Worm (Caenorhabditis elegans): ENCODE data around the gene her-1.

her-1 gene

ce11 chrV:9729462-9730162, 32.8 kb downstream of the her-1 start, which contains the start of the genes aagr-3 and drap-1 (continued):
- no peak for TF ChIP-seq D1046.2 (GFP tag; IDR thresholded peaks at IDR 0.05)
- no peak for TF ChIP-seq cey-2 (tag; optimal IDR thresholded peaks at IDR 0.05; ENCODE audit: borderline replicate concordance, insufficient read depth)
- TF ChIP-seq ceh-20 (GFP tag; IDR thresholded peaks at IDR 0.05): no peak
- TF ChIP-seq pha-4 (GFP tag; IDR thresholded peaks at IDR 0.05): no peak
- TF ChIP-seq pha-4 (tag; optimal IDR thresholded peaks at IDR 0.05): peak; percentile 67
- TF ChIP-seq nhr-77 (tag; optimal IDR thresholded peaks at IDR 0.05): peak; percentile 66
- TF ChIP-seq ZK546.5 (tag; optimal IDR thresholded peaks at IDR 0.05): no peak
- no peak for TF ChIP-seq set-16 (GFP tag; IDR thresholded peaks at IDR 0.05)
- no peak for TF ChIP-seq ceh-28 (tag; optimal IDR thresholded peaks at IDR 0.05)
- no peak for TF ChIP-seq nhr-48 (tag; optimal IDR thresholded peaks at IDR 0.05)
- TF ChIP-seq dve-1 (tag; optimal IDR thresholded peaks at IDR 0.05; ENCODE audit: insufficient read depth): peak; percentile 65
- TF ChIP-seq nhr-237 (tag; optimal IDR thresholded peaks at IDR 0.05): no peak
- no peak for TF ChIP-seq F26F4.8 (GFP tag; conservative IDR thresholded peaks at IDR 0.05)
- TF ChIP-seq jun-1 (tag; optimal IDR thresholded peaks at IDR 0.05): no peak
- peak; percentile 4 for TF ChIP-seq fkh-10 (GFP tag; optimal IDR thresholded peaks at IDR 0.05)
- no peak for TF ChIP-seq ces-1 (GFP tag; optimal IDR thresholded peaks at IDR 0.05)
- no peak for TF ChIP-seq zip-2 (tag; optimal IDR thresholded peaks at IDR 0.05)
- TF ChIP-seq ztf-7 (tag; optimal IDR thresholded peaks at IDR 0.05): no peak
- TF ChIP-seq nhr-11 (tag; optimal IDR thresholded peaks at IDR 0.05): no peak
- no peak for TF ChIP-seq madf-9 (GFP tag; conservative IDR thresholded peaks at IDR 0.05)
- TF ChIP-seq F37D6.2 (tag; optimal IDR thresholded peaks at IDR 0.05): no peak
- no peak for TF ChIP-seq ceh-32 (tag; optimal IDR thresholded peaks at IDR 0.05; ENCODE audit: poor library complexity)
- peak; percentile 57 for TF ChIP-seq nhr-28 (tag; optimal IDR thresholded peaks at IDR 0.05)
- TF ChIP-seq attf-4 (tag; optimal IDR thresholded peaks at IDR 0.05): no peak
- TF ChIP-seq hmg-1.1 (GFP tag; IDR thresholded peaks at IDR 0.05): peak; percentile 39; the same call in 1 of the 2 replicates
- TF ChIP-seq duxl-1 (tag; optimal IDR thresholded peaks at IDR 0.05; ENCODE audit: poor library complexity): no peak
- no peak for TF ChIP-seq nhr-25 (tag; optimal IDR thresholded peaks at IDR 0.05; ENCODE audit: borderline replicate concordance, insufficient read depth)
- TF ChIP-seq pqm-1 (tag; optimal IDR thresholded peaks at IDR 0.05): peak; percentile 27
- TF ChIP-seq ZK337.2 (GFP tag; IDR thresholded peaks at IDR 0.05): no peak
- TF ChIP-seq F49E8.2 (tag; optimal IDR thresholded peaks at IDR 0.05; ENCODE audit: borderline replicate concordance): no peak
- TF ChIP-seq mdl-1 (tag; optimal IDR thresholded peaks at IDR 0.05): peak in 1 of 2 experiments; percentile 33
- no peak for TF ChIP-seq Y48G9A.11 (GFP tag; IDR thresholded peaks at IDR 0.05)
- TF ChIP-seq nhr-76 (tag; optimal IDR thresholded peaks at IDR 0.05): no peak
- TF ChIP-seq Y105C5A.15 (GFP tag; IDR thresholded peaks at IDR 0.05): no peak
- TF ChIP-seq ztf-11 (tag; optimal IDR thresholded peaks at IDR 0.05): no peak
- TF ChIP-seq egl-27 (tag; optimal IDR thresholded peaks at IDR 0.05): no peak
- TF ChIP-seq zfp-3 (GFP tag; conservative IDR thresholded peaks at IDR 0.05): no peak
- no peak for TF ChIP-seq zip-11 (GFP tag; IDR thresholded peaks at IDR 0.05)
- TF ChIP-seq lsy-2 (tag; optimal IDR thresholded peaks at IDR 0.05): peak in 1 of 2 experiments; percentile 89
- peak; percentile 78 for TF ChIP-seq lin-38 (GFP tag; IDR thresholded peaks at IDR 0.05)
- peak; percentile 10 for TF ChIP-seq nhr-102 (tag; optimal IDR thresholded peaks at IDR 0.05)
- no peak for TF ChIP-seq nhr-42 (GFP tag; IDR thresholded peaks at IDR 0.05)
- TF ChIP-seq snpc-1.2 (GFP tag; IDR thresholded peaks at IDR 0.05): no peak
- TF ChIP-seq zag-1 (tag; optimal IDR thresholded peaks at IDR 0.05): no peak
- TF ChIP-seq lin-1 (GFP tag; IDR thresholded peaks at IDR 0.05): no peak
- TF ChIP-seq mxl-3 (GFP tag; optimal IDR thresholded peaks at IDR 0.05): no peak
- TF ChIP-seq tag-97 (GFP tag; IDR thresholded peaks at IDR 0.05): no peak
- no peak for TF ChIP-seq unc-62 (GFP tag; optimal IDR thresholded peaks at IDR 0.05 in 1 of 2)
- no peak for TF ChIP-seq unc-62 (tag; optimal IDR thresholded peaks at IDR 0.05)
- no peak for TF ChIP-seq F44E2.7 (GFP tag; IDR thresholded peaks at IDR 0.05)
- peak; percentile 34 for TF ChIP-seq rbr-2 (tag; optimal IDR thresholded peaks at IDR 0.05)
